Worm (Caenorhabditis elegans) whole organism, late embryonic: ENCODE measurements around the gene Y48D7A.1.

ENCODE experiments used
- elt-2 ChIP-seq: sonication (generic microtip); optimal IDR thresholded peaks from 2 replicates; lab custom pipeline; 2016; ENCODE audit warnings: missing genetic modification reagents, missing genetic modification characterization, missing compliant biosample characterization
- pha-4 ChIP-seq: fragments of 150-350 bp; optimal IDR thresholded peaks from 2 replicates; lab custom pipeline; 2018; ENCODE audit warnings: missing biosample characterization, missing genetic modification reagents, missing genetic modification characterization
- tbx-2 ChIP-seq: sonication (generic microtip); optimal IDR thresholded peaks from 2 replicates; lab custom pipeline; 2016; ENCODE audit warnings: missing genetic modification characterization, missing compliant biosample characterization
- unc-3 ChIP-seq, 2 experiments: fragments of 200-800 bp in 1 of 2; sonication (Bioruptor generic) in 1 of 2; sonication (generic microtip) in 1 of 2; conservative IDR thresholded peaks in 1 of 2; optimal IDR thresholded peaks in 1 of 2; 2 replicates each; pipeline versions ENCODE4 v1.3.6 to Lab custom; 2016 to 2022; ENCODE audit warnings: missing compliant biosample characterization in 2 of 2, missing genetic modification characterization in 2 of 2, missing genetic modification reagents in 1 of 2

- TF ChIP-seq elt-2 (no peak), pha-4 (tag; lab: Kevin White, UChicago) (no peak), unc-3 (GFP tag; conservative IDR thresholded peaks at IDR 0.05; lab: Robert Waterston, UW) (no peak), unc-3 (tag; optimal IDR thresholded peaks at IDR 0.05; lab: Kevin White, UChicago) (no peak), tbx-2 (tag; lab: Kevin White, UChicago) (no peak)
These were observed 48.6 kb upstream of the Y48D7A.1 start for ce11 chrX:2960703-2961102.
